Fruit fly (Drosophila melanogaster) whole organism, embryonic: ENCODE data around the gene CG9674.

Source experiments
- CG10979 ChIP-seq: fragments of 200-800 bp; sonication (Bioruptor generic); optimal IDR thresholded peaks from 2 replicates; lab custom pipeline; 2018; ENCODE audit warnings: missing biosample characterization, mild to moderate bottlenecking, missing genetic modification characterization, moderate library complexity
- CG11504 ChIP-seq: fragments of 200-800 bp; sonication (Bioruptor generic); optimal IDR thresholded peaks from 3 replicates; lab custom pipeline; 2019; ENCODE audit warnings: missing biosample characterization, mild to moderate bottlenecking, missing genetic modification characterization, moderate library complexity
- CG11696 ChIP-seq: fragments of 200-800 bp; sonication (Bioruptor generic); IDR thresholded peaks from 2 replicates; pipeline ENCODE4 v1.3.6; 2022; ENCODE audit warnings: missing biosample characterization, missing genetic modification characterization
- CG14014 ChIP-seq: fragments of 200-800 bp; sonication (Bioruptor generic); IDR thresholded peaks from 2 replicates; pipeline ENCODE4 v1.3.6; 2022; ENCODE audit warnings: missing biosample characterization, missing genetic modification characterization
- CG1529 ChIP-seq: fragments of 200-800 bp; sonication (Bioruptor generic); optimal IDR thresholded peaks from 3 replicates; lab custom pipeline; 2018; ENCODE audit warnings: missing biosample characterization, missing genetic modification characterization
- CG15696 ChIP-seq: fragments of 200-800 bp; sonication (Bioruptor generic); optimal IDR thresholded peaks from 2 replicates; lab custom pipeline; 2019; ENCODE audit warnings: missing biosample characterization, mild to moderate bottlenecking, missing genetic modification characterization, moderate library complexity
- CG18262 ChIP-seq: fragments of 200-800 bp; optimal IDR thresholded peaks from 3 replicates; lab custom pipeline; 2019; ENCODE audit warnings: missing biosample characterization, mild to moderate bottlenecking, missing genetic modification characterization, moderate library complexity
- CG2120 ChIP-seq: fragments of 200-800 bp; sonication (Bioruptor generic); optimal IDR thresholded peaks from 3 replicates; lab custom pipeline; 2016; ENCODE audit warnings: missing biosample characterization, missing genetic modification characterization
- CG2712 ChIP-seq: fragments of 200-800 bp; optimal IDR thresholded peaks from 3 replicates; lab custom pipeline; 2019; ENCODE audit warnings: missing biosample characterization, mild to moderate bottlenecking, missing genetic modification characterization, moderate library complexity
- CG30403 ChIP-seq: fragments of 200-800 bp; sonication (Bioruptor generic); optimal IDR thresholded peaks from 3 replicates; lab custom pipeline; 2016; ENCODE audit warnings: missing biosample characterization, missing genetic modification characterization
- CG31441 ChIP-seq: fragments of 200-800 bp; sonication (Bioruptor generic); IDR thresholded peaks from 2 replicates; pipeline ENCODE4 v1.3.6; 2022; ENCODE audit warnings: missing biosample characterization, missing genetic modification characterization
- CG3163 ChIP-seq: fragments of 200-800 bp; sonication (Bioruptor generic); optimal IDR thresholded peaks from 3 replicates; lab custom pipeline; 2016; ENCODE audit warnings: missing biosample characterization, missing genetic modification characterization
- CG32767 ChIP-seq: fragments of 200-800 bp; sonication (Bioruptor generic); IDR thresholded peaks from 2 replicates; pipeline ENCODE4 v1.3.6; 2022; ENCODE audit warnings: missing biosample characterization, missing genetic modification characterization
- CG34422 ChIP-seq: fragments of 200-800 bp; sonication (Bioruptor generic); IDR thresholded peaks from 3 replicates; pipeline ENCODE4 v1.3.6; 2022; ENCODE audit warnings: missing biosample characterization, missing genetic modification characterization
- CG3838 ChIP-seq: fragments of 200-800 bp; sonication (Bioruptor generic); optimal IDR thresholded peaks from 3 replicates; lab custom pipeline; 2016; ENCODE audit warnings: missing biosample characterization, missing genetic modification characterization
- CG5180 ChIP-seq: fragments of 200-800 bp; sonication (Bioruptor generic); optimal IDR thresholded peaks from 3 replicates; lab custom pipeline; 2017; ENCODE audit warnings: missing biosample characterization, missing genetic modification characterization, mild to moderate bottlenecking, moderate library complexity, missing genetic modification reagents
- CG6683 ChIP-seq: fragments of 200-800 bp; sonication (Bioruptor generic); optimal IDR thresholded peaks from 2 replicates; lab custom pipeline; 2017; ENCODE audit warnings: missing biosample characterization, mild to moderate bottlenecking, missing genetic modification characterization, missing genetic modification reagents
- CG9609 ChIP-seq: fragments of 200-800 bp; sonication (Bioruptor generic); optimal IDR thresholded peaks from 3 replicates; lab custom pipeline; 2016; ENCODE audit warnings: missing biosample characterization, missing genetic modification characterization
- CG9932 ChIP-seq: fragments of 200-800 bp; sonication (Bioruptor generic); IDR thresholded peaks from 2 replicates; pipeline ENCODE4 v1.3.6; 2022; ENCODE audit warnings: missing biosample characterization, missing genetic modification characterization
- Camta ChIP-seq: fragments of 200-800 bp; sonication (Bioruptor generic); optimal IDR thresholded peaks from 2 replicates; lab custom pipeline; 2016; ENCODE audit warnings: missing biosample characterization, missing genetic modification characterization
- Hr3 ChIP-seq: fragments of 200-800 bp; sonication (Bioruptor generic); optimal IDR thresholded peaks from 3 replicates; lab custom pipeline; 2016; ENCODE audit warnings: missing biosample characterization, missing genetic modification characterization
- Mes4 ChIP-seq: fragments of 200-800 bp; sonication (Bioruptor generic); optimal IDR thresholded peaks from 2 replicates; lab custom pipeline; 2016; ENCODE audit warnings: missing biosample characterization, missing genetic modification characterization
- Mrtf ChIP-seq: fragments of 200-800 bp; sonication (Bioruptor generic); IDR thresholded peaks from 3 replicates; pipeline ENCODE4 v1.3.6; 2022; ENCODE audit warnings: missing biosample characterization, missing genetic modification characterization
- Nf-YA ChIP-seq: fragments of 200-800 bp; sonication (Bioruptor generic); IDR thresholded peaks from 2 replicates; pipeline ENCODE4 v1.3.6; 2022; ENCODE audit warnings: missing biosample characterization, missing genetic modification characterization
- Oli ChIP-seq: fragments of 200-800 bp; sonication (Bioruptor generic); optimal IDR thresholded peaks from 2 replicates; lab custom pipeline; 2018; ENCODE audit warnings: missing biosample characterization, mild to moderate bottlenecking, missing genetic modification characterization, moderate library complexity
- bcd ChIP-seq: fragments of 200-800 bp; sonication (Bioruptor generic); optimal IDR thresholded peaks from 2 replicates; lab custom pipeline; 2017; ENCODE audit warnings: missing biosample characterization, mild to moderate bottlenecking, missing genetic modification characterization
- bsh ChIP-seq, 2 experiments: fragments of 200-800 bp; sonication (Bioruptor generic); optimal IDR thresholded peaks; 2 replicates each; lab custom pipeline; 2017 to 2018; ENCODE audit warnings: mild to moderate bottlenecking in 2 of 2, missing biosample characterization in 2 of 2, missing genetic modification characterization in 2 of 2, moderate library complexity in 1 of 2
- btn ChIP-seq: fragments of 200-800 bp; sonication (Bioruptor generic); optimal IDR thresholded peaks from 2 replicates; lab custom pipeline; 2016; ENCODE audit warnings: missing biosample characterization, missing genetic modification characterization
- chif ChIP-seq, 2 experiments: fragments of 200-800 bp; sonication (Bioruptor generic); optimal IDR thresholded peaks; 3 replicates each; lab custom pipeline; 2016; ENCODE audit warnings: missing biosample characterization in 2 of 2, missing genetic modification characterization in 2 of 2
- corto ChIP-seq: fragments of 200-800 bp; sonication (Bioruptor generic); optimal IDR thresholded peaks from 2 replicates; lab custom pipeline; 2016; ENCODE audit warnings: missing biosample characterization, mild to moderate bottlenecking, missing genetic modification characterization, moderate library complexity
- da ChIP-seq: fragments of 200-800 bp; sonication (Bioruptor generic); optimal IDR thresholded peaks from 2 replicates; lab custom pipeline; 2016; ENCODE audit warnings: missing biosample characterization, missing genetic modification characterization
- danr ChIP-seq: fragments of 200-800 bp; sonication (Bioruptor generic); IDR thresholded peaks from 2 replicates; pipeline ENCODE4 v1.3.6; 2022; ENCODE audit warnings: missing biosample characterization, missing genetic modification characterization
- disco-r ChIP-seq: fragments of 200-800 bp; sonication (Bioruptor generic); optimal IDR thresholded peaks from 2 replicates; lab custom pipeline; 2016; ENCODE audit warnings: missing biosample characterization, missing genetic modification characterization
- dmrt11E ChIP-seq: fragments of 200-800 bp; sonication (Bioruptor generic); optimal IDR thresholded peaks from 3 replicates; lab custom pipeline; 2018; ENCODE audit warnings: missing biosample characterization, mild to moderate bottlenecking, missing genetic modification characterization, moderate library complexity
- ewg ChIP-seq: fragments of 200-800 bp; sonication (Bioruptor generic); optimal IDR thresholded peaks from 3 replicates; lab custom pipeline; 2017; ENCODE audit warnings: mild to moderate bottlenecking, missing biosample characterization, missing genetic modification reagents, missing genetic modification characterization
- fd102C ChIP-seq: fragments of 200-800 bp; sonication (Bioruptor generic); optimal IDR thresholded peaks from 2 replicates; lab custom pipeline; 2018; ENCODE audit warnings: missing biosample characterization, mild to moderate bottlenecking, missing genetic modification characterization, moderate library complexity
- ftz-f1 ChIP-seq: fragments of 200-800 bp; sonication (Bioruptor generic); optimal IDR thresholded peaks from 2 replicates; lab custom pipeline; 2016; ENCODE audit warnings: missing biosample characterization, missing genetic modification characterization
- gem ChIP-seq: fragments of 200-800 bp; sonication (Bioruptor generic); optimal IDR thresholded peaks from 2 replicates; lab custom pipeline; 2019; ENCODE audit warnings: missing biosample characterization, mild to moderate bottlenecking, missing genetic modification characterization, moderate library complexity
- gt ChIP-seq: fragments of 200-800 bp; sonication (Bioruptor generic); IDR thresholded peaks from 2 replicates; pipeline ENCODE4 v1.3.6; 2022; ENCODE audit warnings: missing biosample characterization, missing genetic modification characterization
- hb ChIP-seq: fragments of 200-800 bp; sonication (Bioruptor generic); IDR thresholded peaks from 3 replicates; pipeline ENCODE4 v1.3.6; 2022; ENCODE audit warnings: missing biosample characterization, missing genetic modification characterization; ENCODE audit not compliant: partially characterized antibody
- hbn ChIP-seq: fragments of 200-800 bp; sonication (Bioruptor generic); IDR thresholded peaks from 2 replicates; pipeline ENCODE4 v1.3.6; 2022; ENCODE audit warnings: missing biosample characterization, missing genetic modification characterization; ENCODE audit not compliant: partially characterized antibody
- lbe ChIP-seq: fragments of 200-800 bp; sonication (Bioruptor generic); optimal IDR thresholded peaks from 2 replicates; lab custom pipeline; 2016; ENCODE audit warnings: missing biosample characterization, mild to moderate bottlenecking, missing genetic modification characterization
- nmo ChIP-seq: fragments of 200-800 bp; sonication (Bioruptor generic); optimal IDR thresholded peaks from 2 replicates; lab custom pipeline; 2018; ENCODE audit warnings: missing biosample characterization, mild to moderate bottlenecking, missing genetic modification characterization, moderate library complexity
- onecut ChIP-seq: fragments of 200-800 bp; sonication (Bioruptor generic); IDR thresholded peaks from 2 replicates; pipeline ENCODE4 v1.3.6; 2022; ENCODE audit warnings: missing biosample characterization, missing genetic modification characterization
- phol ChIP-seq: fragments of 200-800 bp; sonication (Bioruptor generic); optimal IDR thresholded peaks from 3 replicates; lab custom pipeline; 2018; ENCODE audit warnings: missing biosample characterization, mild to moderate bottlenecking, missing genetic modification characterization, moderate library complexity
- pita ChIP-seq: fragments of 200-800 bp; sonication (Bioruptor generic); optimal IDR thresholded peaks from 2 replicates; lab custom pipeline; 2017; ENCODE audit warnings: missing biosample characterization, mild to moderate bottlenecking, missing genetic modification characterization
- ranshi ChIP-seq: fragments of 200-800 bp; sonication (Bioruptor generic); IDR thresholded peaks from 2 replicates; pipeline ENCODE4 v1.3.6; 2022; ENCODE audit warnings: missing biosample characterization, missing genetic modification characterization
- sd ChIP-seq: fragments of 200-800 bp; sonication (Bioruptor generic); optimal IDR thresholded peaks from 3 replicates; lab custom pipeline; 2018; ENCODE audit warnings: missing biosample characterization, mild to moderate bottlenecking, missing genetic modification characterization, moderate library complexity
- sens ChIP-seq: fragments of 200-800 bp; sonication (Bioruptor generic); peaks from one replicate; lab custom pipeline; 2016; ENCODE audit warnings: missing biosample characterization, missing genetic modification characterization
- slou ChIP-seq: fragments of 200-800 bp; sonication (Bioruptor generic); optimal IDR thresholded peaks from 3 replicates; lab custom pipeline; 2016; ENCODE audit warnings: missing biosample characterization, missing genetic modification characterization
- sna ChIP-seq: fragments of 200-800 bp; sonication (Bioruptor generic); IDR thresholded peaks from 2 replicates; pipeline ENCODE4 v1.3.6; 2022; ENCODE audit warnings: missing biosample characterization, missing genetic modification characterization; ENCODE audit not compliant: partially characterized antibody
- ttk ChIP-seq: fragments of 200-800 bp; sonication (Bioruptor generic); IDR thresholded peaks from 2 replicates; pipeline ENCODE4 v2.1.2; 2022; ENCODE audit warnings: missing biosample characterization, missing genetic modification characterization

The CG9674 gene

DNA sequence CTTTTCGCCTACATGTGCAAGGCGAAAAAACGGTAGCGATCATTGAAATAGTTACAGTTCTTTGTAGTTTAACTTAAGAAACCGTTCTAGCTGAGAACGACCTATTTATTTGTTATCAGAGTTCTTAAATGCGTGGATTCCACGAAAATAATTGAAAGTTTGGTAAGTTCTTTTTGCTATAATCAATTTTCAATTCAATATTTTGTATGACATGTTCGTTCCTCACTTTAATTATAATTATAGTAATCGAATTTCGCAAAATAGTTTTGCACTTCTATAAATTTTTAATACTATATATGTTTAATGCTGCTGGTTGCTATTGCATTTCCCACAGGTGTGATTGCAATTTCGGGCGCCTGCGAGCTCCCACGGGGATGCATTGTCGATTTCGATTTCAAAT is 59.2 kb downstream of the CG9674 start:
- no peak for TF ChIP-seq btn (GFP tag; lab: Kevin White, UChicago)
- peak in 1 of 2 experiments; percentile 53 for TF ChIP-seq bsh (GFP tag; optimal IDR thresholded peaks at IDR 0.05; lab: Kevin White, UChicago)
- no peak for TF ChIP-seq gt (GFP tag; lab: Robert Waterston, UW)
- TF ChIP-seq phol, result peak; percentile 2
- TF ChIP-seq CG9932 (GFP tag; lab: Robert Waterston, UW), result no peak
- no peak for TF ChIP-seq Hr3 (GFP tag; lab: Kevin White, UChicago)
- no peak for TF ChIP-seq Oli (tag; lab: Kevin White, UChicago)
- TF ChIP-seq CG32767 (GFP tag; lab: Robert Waterston, UW), result no peak
- peak; percentile 10; the same call in 1 of the 2 replicates for TF ChIP-seq CG11696 (GFP tag; lab: Robert Waterston, UW)
- no peak for TF ChIP-seq CG1529 (GFP tag; lab: Kevin White, UChicago)
- no peak for TF ChIP-seq sd (tag; lab: Kevin White, UChicago)
- TF ChIP-seq onecut (GFP tag; lab: Robert Waterston, UW), result no peak
- TF ChIP-seq fd102C (GFP tag; lab: Kevin White, UChicago), result no peak
- no peak for TF ChIP-seq Camta (GFP tag; lab: Kevin White, UChicago)
- no peak for TF ChIP-seq CG6683
- no peak for TF ChIP-seq CG5180 (GFP tag; lab: Kevin White, UChicago)
- TF ChIP-seq CG34422 (GFP tag; lab: Robert Waterston, UW), result no peak
- no peak for TF ChIP-seq Mrtf
- TF ChIP-seq ewg (GFP tag; lab: Kevin White, UChicago), result no peak
- TF ChIP-seq CG15696, result no peak
- TF ChIP-seq CG2120 (GFP tag; lab: Kevin White, UChicago), result no peak
- no peak for TF ChIP-seq disco-r (GFP tag; lab: Kevin White, UChicago)
- TF ChIP-seq nmo (GFP tag; lab: Kevin White, UChicago), result no peak
- TF ChIP-seq CG3838 (GFP tag; lab: Kevin White, UChicago), result no peak
- peak; percentile 2 for TF ChIP-seq lbe (GFP tag; lab: Kevin White, UChicago)
- TF ChIP-seq corto, result no peak
- no peak for TF ChIP-seq da (GFP tag; lab: Kevin White, UChicago)
- TF ChIP-seq sna (GFP tag; lab: Robert Waterston, UW), result no peak
- no peak for TF ChIP-seq hbn
- TF ChIP-seq CG2712 (tag; lab: Kevin White, UChicago), result peak; percentile 7
- TF ChIP-seq CG18262 (tag; lab: Kevin White, UChicago), result peak; percentile 12
- TF ChIP-seq CG30403 (GFP tag; lab: Kevin White, UChicago), result no peak
- peak; percentile 2 for TF ChIP-seq sens
- peak; percentile 27 for TF ChIP-seq gem (tag; lab: Kevin White, UChicago)
- no peak for TF ChIP-seq slou (GFP tag; lab: Kevin White, UChicago)
- TF ChIP-seq bcd (GFP tag; lab: Kevin White, UChicago), result no peak
- TF ChIP-seq dmrt11E, result peak; percentile 9
- no peak for TF ChIP-seq CG14014 (GFP tag; lab: Robert Waterston, UW)
- no peak for TF ChIP-seq ftz-f1 (GFP tag; lab: Kevin White, UChicago)
- no peak for TF ChIP-seq CG3163 (GFP tag; lab: Kevin White, UChicago)
- TF ChIP-seq Nf-YA (GFP tag; lab: Robert Waterston, UW), result no peak
- no peak for TF ChIP-seq ttk
- TF ChIP-seq Mes4, result no peak
- TF ChIP-seq CG31441 (GFP tag; lab: Robert Waterston, UW), result 0 out of 2 replicates have a peak, but pooled peaks have one; percentile 25
- peak; percentile 18 for TF ChIP-seq CG10979 (tag; lab: Kevin White, UChicago)
- TF ChIP-seq CG11504 (tag; lab: Kevin White, UChicago), result peak; percentile 19
- no peak for TF ChIP-seq chif (GFP tag; optimal IDR thresholded peaks at IDR 0.05; lab: Kevin White, UChicago)
- TF ChIP-seq CG9609, result no peak
- no peak for TF ChIP-seq ranshi (GFP tag; lab: Robert Waterston, UW)
- no peak for TF ChIP-seq hb (GFP tag; lab: Robert Waterston, UW)
- TF ChIP-seq pita (GFP tag; lab: Kevin White, UChicago), result no peak
- TF ChIP-seq danr (GFP tag; lab: Robert Waterston, UW), result no peak
